Fruit fly (Drosophila melanogaster) ovary, adult (tissue): ENCODE measurements around the gene CG31140.

Experiments used
- CG17801 ChIP-seq: fragments of 200-800 bp; optimal IDR thresholded peaks from 2 replicates; lab custom pipeline; 2019; ENCODE audit warnings: missing biosample characterization, mild to moderate bottlenecking, missing genetic modification characterization, moderate library complexity; ENCODE audit not compliant: partially characterized antibody

CG31140 gene

DNA sequence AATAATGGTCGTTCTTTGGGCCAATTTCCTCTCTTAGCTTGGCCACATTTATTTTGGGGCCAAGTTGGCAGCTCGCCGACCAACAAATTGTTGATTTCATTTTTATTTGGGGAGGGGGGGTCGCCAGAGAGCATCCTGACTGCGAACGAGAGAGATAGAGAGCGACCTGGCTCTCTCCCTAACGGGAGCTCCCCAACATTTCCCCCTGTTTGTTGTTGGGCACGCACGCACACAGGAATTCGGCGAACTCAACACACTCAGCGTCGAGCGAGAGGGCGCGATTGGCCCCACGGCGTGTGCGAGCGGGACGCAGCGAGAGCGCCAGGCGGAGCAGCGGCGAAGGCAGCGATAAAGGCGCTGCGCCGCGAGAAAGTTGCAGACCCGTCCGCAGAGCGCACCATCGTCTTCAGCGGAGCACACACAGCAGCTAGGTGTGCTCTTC lies at the start of gene CG31140:
TSS of gene CG31140 (plus strand) at position 400 of the 442 bp plus-strand sequence.
- no peak for TF ChIP-seq CG17801 (GFP tag; lab: Kevin White, UChicago)

DNA sequence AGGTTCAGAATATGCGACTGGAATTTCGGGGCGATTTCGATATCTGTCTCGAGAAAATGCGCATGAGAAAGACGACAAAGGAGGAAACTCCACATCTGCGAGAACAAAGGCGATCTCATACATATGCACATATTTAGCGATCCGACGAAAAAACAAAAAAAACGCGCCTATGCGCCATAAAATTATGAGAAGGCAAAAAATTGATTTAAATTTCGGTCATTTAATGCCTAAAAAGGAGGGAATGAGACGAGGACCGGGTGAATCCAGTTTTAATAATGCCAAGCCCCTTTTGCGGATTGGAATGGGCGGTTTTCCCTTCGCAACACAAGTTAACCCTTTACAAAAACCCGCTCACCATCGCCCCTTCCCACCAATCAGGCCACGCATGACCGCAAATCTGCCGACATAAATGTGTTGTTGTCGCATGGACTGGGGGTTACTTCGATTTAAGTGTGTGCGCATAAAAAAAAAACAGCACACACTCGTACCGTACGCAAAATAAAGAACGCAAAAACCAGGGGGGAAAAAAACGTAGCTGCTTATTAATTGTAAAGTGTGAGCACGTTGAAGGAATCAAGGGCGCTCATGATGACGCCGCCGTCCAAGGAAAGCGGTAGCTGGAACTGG lies 48.5 kb upstream of the CG31140 start:
- no peak for TF ChIP-seq CG17801 (GFP tag; lab: Kevin White, UChicago)

DNA sequence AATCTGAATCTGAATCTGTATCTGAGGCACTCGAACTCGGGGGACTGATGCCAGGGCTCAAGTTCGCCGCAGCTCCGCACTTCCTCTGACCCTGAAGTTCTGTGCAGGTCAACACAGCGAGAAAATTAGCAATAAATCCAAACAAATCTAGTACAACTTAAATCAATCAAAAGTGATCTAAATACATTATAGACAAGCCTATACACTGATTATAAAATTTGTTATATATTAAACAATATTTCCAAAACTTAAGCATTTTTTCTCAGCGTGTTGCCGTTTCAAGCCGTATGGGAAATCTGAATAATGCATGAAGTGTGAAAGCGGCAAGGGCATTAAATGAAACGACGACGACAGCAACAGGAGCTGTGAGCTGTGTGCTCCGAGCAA lies 47.9 kb upstream of the CG31140 start:
- no peak for TF ChIP-seq CG17801 (GFP tag; lab: Kevin White, UChicago)

DNA sequence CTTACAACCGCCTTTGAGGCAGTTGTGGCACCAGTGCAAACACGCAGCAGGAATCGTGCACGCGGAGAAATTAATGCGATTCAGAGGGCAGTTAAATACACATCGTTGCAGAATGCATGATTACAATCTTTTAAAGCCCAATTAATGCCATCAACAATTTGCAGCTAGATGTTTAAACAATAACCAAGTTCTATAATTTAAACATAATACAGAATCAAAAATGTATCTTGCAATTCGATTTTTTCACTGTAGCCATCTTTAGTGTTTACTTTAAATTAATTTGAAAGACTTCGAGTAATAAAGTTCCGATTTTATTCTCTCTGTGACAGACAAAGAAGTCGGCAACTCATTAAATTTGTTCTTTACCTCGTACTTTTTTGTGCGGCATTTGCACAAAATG lies 47.0 kb upstream of the CG31140 start:
- no peak for TF ChIP-seq CG17801 (GFP tag; lab: Kevin White, UChicago)

DNA sequence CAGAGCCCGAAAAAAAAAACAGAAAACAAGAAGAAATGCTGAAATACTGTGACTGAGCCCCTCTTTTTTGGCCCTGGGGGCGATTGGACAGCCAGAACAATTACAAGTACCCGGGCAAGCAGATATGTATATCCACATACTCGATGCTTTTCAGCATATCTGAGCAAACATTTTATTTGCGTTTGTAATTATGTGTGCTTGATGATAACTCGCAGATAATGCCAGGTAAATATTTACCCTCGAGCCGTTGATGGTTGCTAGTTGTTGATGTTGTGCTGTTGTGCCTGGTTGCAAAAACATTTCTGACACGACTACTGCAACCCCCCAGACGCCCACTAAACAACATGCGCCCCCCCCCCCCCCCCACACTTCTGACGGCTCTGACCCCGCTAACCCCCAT lies 43.6 kb upstream of the CG31140 start:
- TF ChIP-seq CG17801 (GFP tag; lab: Kevin White, UChicago) = no peak

DNA sequence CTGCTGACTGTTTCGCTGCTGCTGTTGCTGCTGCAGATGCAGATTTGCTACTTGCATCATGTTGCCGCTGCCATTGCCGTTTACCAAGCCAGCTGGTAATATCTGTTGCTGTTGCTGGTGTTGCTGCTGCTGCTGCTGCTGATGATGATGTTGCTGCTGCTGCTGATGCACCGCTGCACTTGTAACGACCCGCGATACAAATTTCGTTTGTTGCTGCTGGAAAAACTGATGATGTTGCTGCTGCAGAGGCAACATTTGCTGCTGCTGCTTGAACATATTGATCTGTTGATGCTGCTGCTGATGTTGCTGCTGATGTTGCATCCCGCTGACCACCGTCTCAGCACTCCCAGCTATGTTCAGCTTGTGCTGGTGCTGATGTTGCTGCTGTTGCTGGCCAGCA lies 42.6 kb upstream of the CG31140 start:
- TF ChIP-seq CG17801 (GFP tag; lab: Kevin White, UChicago) = no peak

DNA sequence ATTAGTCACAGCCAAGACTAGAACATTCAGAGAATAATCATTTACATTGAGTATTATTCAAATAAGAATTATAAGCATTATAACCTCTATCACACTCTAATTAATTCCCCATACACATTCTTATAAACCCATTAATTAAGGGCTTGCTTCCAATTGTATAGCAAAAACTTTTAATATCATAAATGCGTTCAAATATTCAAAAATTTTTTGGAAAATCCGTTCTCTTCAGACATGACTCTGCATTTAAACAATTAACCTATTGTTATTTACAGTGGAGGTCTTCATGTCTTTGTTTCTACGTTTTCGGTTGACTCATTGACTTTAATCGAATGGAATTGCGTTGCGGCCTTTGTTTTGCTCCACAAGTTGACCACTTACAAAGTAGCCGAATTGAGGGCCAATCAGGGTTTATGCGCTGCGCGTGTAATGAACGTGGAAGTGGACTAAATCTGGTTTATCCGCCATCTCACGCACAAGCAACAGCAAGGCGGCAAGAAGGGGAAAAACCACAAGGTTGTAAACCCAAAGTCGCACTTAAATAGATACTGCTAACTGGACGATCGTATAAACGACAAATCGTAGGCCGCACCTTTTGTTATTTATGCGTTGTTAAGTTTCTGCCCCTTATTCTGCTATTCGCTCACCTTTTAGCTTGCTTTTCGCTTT lies 42.0 kb upstream of the CG31140 start:
- TF ChIP-seq CG17801 (GFP tag; lab: Kevin White, UChicago) = peak; percentile 47

DNA sequence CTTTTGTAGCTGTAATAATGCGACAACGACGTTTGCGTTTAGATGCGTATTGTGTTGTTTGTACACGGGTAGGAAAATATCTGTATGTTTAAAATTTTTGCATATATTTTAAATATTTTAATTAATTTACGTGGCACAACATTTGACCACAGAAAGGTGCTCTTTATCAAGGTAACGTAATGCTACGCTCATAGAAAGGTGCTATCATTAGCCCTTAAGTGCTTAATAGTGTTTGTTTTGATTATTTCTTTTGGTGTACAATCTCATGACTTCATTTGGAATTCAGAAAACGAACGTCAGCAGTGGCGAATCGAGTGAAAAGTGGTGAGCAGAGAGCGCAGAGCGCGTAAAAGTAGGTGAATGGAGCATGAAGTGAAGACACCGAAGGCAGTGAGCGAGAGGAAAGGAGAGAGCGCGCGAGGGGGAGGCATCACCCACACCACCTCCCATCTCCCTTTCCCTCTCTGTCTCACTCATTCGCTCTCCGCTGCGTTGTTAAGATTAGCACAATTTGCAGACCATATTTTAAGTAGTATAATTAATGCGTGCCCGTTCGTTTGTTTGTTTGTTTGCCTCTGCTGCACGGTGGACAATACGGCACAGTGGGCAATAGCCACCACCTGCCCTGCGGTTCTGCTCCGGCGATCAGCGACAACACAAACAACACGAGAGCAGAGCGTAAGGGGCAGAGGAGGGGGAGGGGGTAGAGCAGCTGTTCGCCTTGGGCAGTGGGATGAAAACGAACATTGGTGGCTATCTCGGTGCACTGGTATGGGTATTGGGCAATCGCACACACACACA lies 41.1 kb upstream of the CG31140 start:
- TF ChIP-seq CG17801 (GFP tag; lab: Kevin White, UChicago) = peak; percentile 75

DNA sequence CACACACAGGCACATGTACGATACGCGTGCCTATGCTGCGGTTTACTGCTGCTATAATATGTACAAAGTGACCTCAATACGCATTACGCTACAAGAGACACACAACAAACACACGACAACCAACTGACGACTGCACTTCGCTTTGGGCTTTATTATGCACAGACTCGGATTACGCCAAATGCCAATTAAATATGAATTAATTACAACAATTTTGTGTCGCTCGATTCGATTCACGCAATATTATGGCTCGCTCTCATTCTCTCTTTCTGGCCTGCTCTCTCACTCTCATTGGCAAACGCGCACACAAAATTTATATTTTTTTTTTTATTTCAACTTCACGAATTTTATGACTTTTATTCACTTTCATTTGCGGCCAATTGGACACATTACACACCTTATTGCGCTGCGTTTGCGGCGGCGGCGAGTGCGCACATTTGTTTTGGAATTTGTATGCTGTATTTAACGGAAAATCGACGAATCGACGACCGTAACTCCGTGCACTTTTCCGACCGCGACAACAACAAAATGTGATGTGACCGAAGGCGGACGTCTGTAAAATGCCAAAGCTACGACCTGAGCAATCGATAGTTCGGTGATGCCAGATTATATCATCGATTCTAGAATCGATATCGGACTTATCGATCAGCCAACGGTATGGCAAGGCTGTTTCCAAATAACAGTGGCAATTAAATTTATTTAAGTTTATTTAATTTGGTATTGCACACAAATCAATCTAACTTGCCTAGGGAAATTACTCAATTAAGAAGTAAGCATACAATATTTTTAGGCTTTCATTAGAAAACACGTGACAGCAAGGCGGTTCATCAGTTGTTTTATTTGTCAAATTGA lies 40.3 kb upstream of the CG31140 start, which contains the start of the genes sba and CG31141:
TSS of gene sba (minus strand) at position 472 of the 849 bp plus-strand sequence.
TSS of gene CG31141 (plus strand) at position 799 of the 849 bp plus-strand sequence.
- TF ChIP-seq CG17801 (GFP tag; lab: Kevin White, UChicago) = peak; percentile 81

DNA sequence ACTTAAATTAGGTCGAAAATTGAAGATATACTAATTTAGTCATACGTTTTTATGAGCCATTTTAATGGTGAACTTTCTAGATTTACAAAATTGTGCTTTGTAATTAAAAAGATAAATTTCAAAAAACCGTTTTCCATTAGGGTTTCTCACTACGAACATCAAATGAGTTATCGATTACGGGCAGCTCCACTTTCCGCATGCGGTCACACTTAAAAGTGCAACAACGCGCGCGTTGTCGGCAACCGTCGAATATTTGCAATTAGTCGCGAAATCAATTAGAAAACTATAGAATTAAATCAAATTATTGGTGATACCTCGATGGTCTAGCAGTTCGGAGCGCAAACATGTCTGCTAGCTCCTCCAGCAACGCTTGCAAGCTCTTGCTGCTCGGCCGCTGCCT lies 38.8 kb upstream of the CG31140 start, which contains the start of gene Ndc1:
TSS of gene Ndc1 (plus strand) at position 200 of the 400 bp plus-strand sequence.
- no peak for TF ChIP-seq CG17801 (GFP tag; lab: Kevin White, UChicago)

DNA sequence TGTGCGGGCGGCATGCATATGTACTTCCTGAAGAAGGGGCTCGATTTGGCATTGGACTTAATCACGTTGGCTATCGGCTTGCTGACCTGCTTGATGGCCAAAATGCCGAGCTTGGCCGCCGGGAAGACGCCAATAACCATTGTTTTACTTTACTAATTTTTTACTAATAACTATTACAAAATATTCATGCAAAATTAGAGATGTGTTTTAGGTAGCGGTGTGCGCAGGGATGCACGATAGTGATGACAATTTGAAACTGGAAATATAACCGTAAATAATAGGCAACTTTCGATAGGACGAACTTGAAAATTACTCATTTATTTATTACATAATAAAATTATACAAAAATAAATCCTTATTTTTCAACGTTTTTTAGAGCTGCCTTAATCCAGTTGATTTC lies 35.6 kb upstream of the CG31140 start, which contains the start of gene CG13601:
TSS of gene CG13601 (minus strand) at position 206 of the 400 bp plus-strand sequence.
- no peak for TF ChIP-seq CG17801 (GFP tag; lab: Kevin White, UChicago)

DNA sequence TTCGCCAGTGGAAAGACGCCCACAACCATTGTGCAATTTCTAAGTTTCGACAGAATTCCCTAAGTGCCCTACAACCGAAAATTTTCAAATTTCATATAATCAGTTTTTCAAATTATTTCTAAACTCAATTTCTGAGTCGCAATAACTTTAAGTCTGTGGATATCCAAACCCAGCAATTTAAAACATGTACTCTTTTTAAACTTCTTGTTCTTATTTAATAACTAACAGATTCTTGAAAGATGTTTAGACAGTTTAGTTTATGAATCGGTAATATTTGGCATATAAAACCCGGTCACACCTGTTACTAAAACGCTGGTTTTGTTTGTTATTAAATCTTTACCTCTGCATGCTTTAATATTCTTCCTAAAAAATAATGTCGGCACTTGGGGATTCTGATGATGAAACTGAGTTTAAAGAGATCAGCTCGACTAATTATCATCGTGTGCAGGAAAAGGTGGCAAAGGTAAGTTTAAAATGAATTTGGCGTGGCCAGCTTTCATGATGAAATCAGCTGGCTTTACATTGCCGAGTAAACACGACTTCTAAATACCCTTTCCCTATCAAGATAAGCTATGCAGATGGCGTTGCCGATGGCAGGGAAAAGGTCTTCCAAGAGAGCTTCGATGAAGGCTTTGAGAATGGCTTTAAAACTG lies 33.9 kb upstream of the CG31140 start, which contains the start of the genes CG43998, CG43999 and CG31142:
TSS of gene CG43998 (minus strand) at position 51 of the 653 bp plus-strand sequence.
TSS of gene CG43999 (minus strand) at position 51 of the 653 bp plus-strand sequence.
TSS of gene CG31142 (plus strand) at position 294 of the 653 bp plus-strand sequence.
- TF ChIP-seq CG17801 (GFP tag; lab: Kevin White, UChicago) = peak; percentile 33

DNA sequence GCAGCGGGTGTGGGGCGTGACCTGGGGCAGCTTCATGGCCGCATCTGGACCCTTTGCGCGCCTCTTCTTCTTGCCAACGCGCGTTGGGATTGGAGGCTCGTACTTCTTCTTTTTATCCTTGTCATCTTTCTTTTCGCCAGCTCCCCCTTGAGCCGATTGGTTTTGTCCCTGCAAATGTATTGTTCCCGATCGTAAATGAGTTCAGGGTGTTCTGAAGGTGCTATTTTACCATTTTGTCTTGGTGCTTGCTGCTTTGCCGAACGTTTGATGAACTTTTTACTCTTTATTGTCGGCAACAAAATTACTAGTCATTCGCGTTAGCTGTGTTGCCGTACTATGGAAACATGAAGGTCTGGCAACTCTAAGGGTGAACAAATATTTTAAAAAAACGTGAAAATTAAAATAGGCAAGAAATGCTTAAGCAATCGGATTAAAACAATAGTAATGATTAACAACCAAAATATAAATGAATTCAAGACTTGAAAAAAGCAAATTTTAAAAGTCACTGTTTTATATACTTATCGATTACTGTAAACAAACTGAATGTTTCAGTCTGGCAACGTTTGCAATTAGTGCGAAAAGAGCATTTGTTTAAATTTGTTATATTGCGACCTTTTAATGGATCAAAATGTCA lies 31.8 kb upstream of the CG31140 start, which contains the start of the genes Rpt2 and CG13599:
TSS of gene Rpt2 (minus strand) at position 464 of the 634 bp plus-strand sequence.
TSS of gene CG13599 (plus strand) at position 545 of the 634 bp plus-strand sequence.
- peak; percentile 63 for TF ChIP-seq CG17801 (GFP tag; lab: Kevin White, UChicago)
